Fruit fly (Drosophila melanogaster): ENCODE results near the gene rst.

Gene rst

dm6 chrX:3019334-3019978, 45.8 kb upstream of the rst start (continued):
- TF ChIP-seq tgo (GFP tag; IDR thresholded peaks at IDR 0.05) (peak; percentile 67; the same call in 2 of the 3 replicates), CG15601 (tag; optimal IDR thresholded peaks at IDR 0.05) (no peak), CG2199 (GFP tag; IDR thresholded peaks at IDR 0.05) (no peak), lmd (GFP tag; IDR thresholded peaks at IDR 0.05) (peak; percentile 66), CG13123 (GFP tag; optimal IDR thresholded peaks at IDR 0.05) (no peak), ac (GFP tag; optimal IDR thresholded peaks at IDR 0.05) (no peak), gsb (GFP tag; IDR thresholded peaks at IDR 0.05) (peak; percentile 46; the same call in 1 of the 2 replicates), CG5245 (GFP tag; optimal IDR thresholded peaks at IDR 0.05) (no peak), CG11504 (tag; optimal IDR thresholded peaks at IDR 0.05) (peak; percentile 78), CG9727 (GFP tag; optimal IDR thresholded peaks at IDR 0.05) (no peak), CG1529 (GFP tag; optimal IDR thresholded peaks at IDR 0.05) (no peak), Bteb2 (GFP tag; optimal IDR thresholded peaks at IDR 0.05) (no peak), E2f2 (GFP tag; IDR thresholded peaks at IDR 0.05) (no peak), CG18262 (tag; optimal IDR thresholded peaks at IDR 0.05) (peak; percentile 57), B-H1 (GFP tag; IDR thresholded peaks at IDR 0.05) (peak; percentile 11; the same call in 1 of the 3 replicates), ken (GFP tag; IDR thresholded peaks at IDR 0.05) (peak; percentile 39; the same call in 1 of the 3 replicates), Lpt (GFP tag; optimal IDR thresholded peaks at IDR 0.05) (no peak), CG18619 (GFP tag; optimal IDR thresholded peaks at IDR 0.05) (peak; percentile 18), crol (GFP tag; IDR thresholded peaks at IDR 0.05) (no peak), fd3F (GFP tag; optimal IDR thresholded peaks at IDR 0.05) (peak; percentile 56), CG30403 (GFP tag; optimal IDR thresholded peaks at IDR 0.05) (peak; percentile 45), CG14710 (tag; optimal IDR thresholded peaks at IDR 0.05) (no peak), ind (GFP tag; optimal IDR thresholded peaks at IDR 0.05) (peak; percentile 42), CG10543 (GFP tag; optimal IDR thresholded peaks at IDR 0.05) (peak; percentile 37), Usf (GFP tag; optimal IDR thresholded peaks at IDR 0.05) (no peak), Ada2b (GFP tag; IDR thresholded peaks at IDR 0.05) (peak; percentile 71), CG15514 (GFP tag; optimal IDR thresholded peaks at IDR 0.05) (peak; percentile 2), C15 (GFP tag; IDR thresholded peaks at IDR 0.05) (peak; percentile 30; the same call in 1 of the 3 replicates), cwo (GFP tag; optimal IDR thresholded peaks at IDR 0.05) (peak; percentile 32), CG43689 (GFP tag; IDR thresholded peaks at IDR 0.05) (0 out of 2 replicates have a peak, but pooled peaks have one; percentile 38), CG9215 (GFP tag; IDR thresholded peaks at IDR 0.05) (peak; percentile 31; the same call in 1 of the 2 replicates), CG17328 (GFP tag; IDR thresholded peaks at IDR 0.05) (peak; percentile 44; the same call in 1 of the 2 replicates), dpn (GFP tag; optimal IDR thresholded peaks at IDR 0.05) (peak in 1 of 2 experiments; percentile 62), CG8944 (GFP tag; optimal IDR thresholded peaks at IDR 0.05) (no peak), CG5953 (GFP tag; IDR thresholded peaks at IDR 0.05) (peak; percentile 40; the same call in 1 of the 2 replicates), Ptx1 (GFP tag; IDR thresholded peaks at IDR 0.05) (peak; percentile 81), CG7745 (tag; optimal IDR thresholded peaks at IDR 0.05) (no peak), luna (GFP tag; optimal IDR thresholded peaks at IDR 0.05) (no peak), gt (GFP tag; IDR thresholded peaks at IDR 0.05) (no peak), tup (GFP tag; optimal IDR thresholded peaks at IDR 0.05) (peak; percentile 25), CG15011 (GFP tag; optimal IDR thresholded peaks at IDR 0.05) (no peak), CG12391 (tag; optimal IDR thresholded peaks at IDR 0.05) (peak; percentile 49), lola (GFP tag; optimal IDR thresholded peaks at IDR 0.05) (no peak), Meics (GFP tag; optimal IDR thresholded peaks at IDR 0.05) (peak; percentile 64), Mrtf (GFP tag; IDR thresholded peaks at IDR 0.05) (peak; percentile 52; the same call in 1 of the 3 replicates), CG10267 (tag; optimal IDR thresholded peaks at IDR 0.05) (peak; percentile 23), pan (optimal IDR thresholded peaks at IDR 0.05) (no peak), pan (GFP tag; optimal IDR thresholded peaks at IDR 0.05 in 1 of 2, IDR thresholded peaks at IDR 0.05 in 1 of 2) (peak in 1 of 2 experiments; percentile 74), Nf-YC (tag; optimal IDR thresholded peaks at IDR 0.05) (peak; percentile 47), disco-r (GFP tag; optimal IDR thresholded peaks at IDR 0.05) (no peak)

All from whole organism, embryonic.